Fruit fly (Drosophila melanogaster): ENCODE data around the gene lectin-24A.

DNA sequence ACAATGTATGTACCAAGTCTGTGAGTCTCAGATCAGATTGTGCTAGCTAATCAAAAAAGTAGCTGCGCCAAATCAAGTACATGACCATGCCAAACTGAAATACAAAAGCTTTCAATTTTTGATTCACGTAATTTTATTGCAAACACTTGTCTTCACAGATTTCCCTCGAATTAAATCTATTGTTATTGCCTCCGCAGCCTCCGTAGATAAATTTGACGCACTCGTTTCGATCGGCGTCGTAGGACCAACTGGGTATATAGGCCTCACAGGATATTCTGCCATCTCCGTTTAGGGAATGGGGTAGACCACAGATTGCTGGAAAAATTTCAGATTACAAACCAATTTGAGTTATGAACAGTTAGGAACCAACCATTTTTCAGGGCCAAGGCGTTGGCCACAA, 22.7 kb downstream of the lectin-24A start, which contains the start of gene CG43165:
- TF ChIP-seq h (optimal IDR thresholded peaks at IDR 0.05): no peak
- no peak for TF ChIP-seq Sin3A (optimal IDR thresholded peaks at IDR 0.05)
- no peak for TF ChIP-seq Myc (optimal IDR thresholded peaks at IDR 0.05)
- TF ChIP-seq insv (optimal IDR thresholded peaks at IDR 0.05): no peak
- TF ChIP-seq ttk (optimal IDR thresholded peaks at IDR 0.05): no peak
- TF ChIP-seq psq (optimal IDR thresholded peaks at IDR 0.05): no peak
